Comparison of ENCODE assay signal across 4 fruit fly cellular contexts in genomic region chr2L:15746600-15747393, dm6.
TF ChIP-seq lines count a peak whose summit lies in the region.

No protein-coding gene starts in this region.

TF ChIP-seq in whole organism, adult, 20 proteins besides CTCF, POLR2A, EP300 and RAD21 (continued from another document):
- TF ChIP-seq Mnt (GFP tag; optimal IDR thresholded peaks at IDR 0.05; lab: Kevin White, UChicago) (peak; percentile 9), CG7101 (tag; optimal IDR thresholded peaks at IDR 0.05; lab: Kevin White, UChicago) (peak; percentile 88)

TF ChIP-seq in whole organism, embryonic, 481 proteins besides CTCF, POLR2A, EP300 and RAD21 (continued from another document and continues in another):
- TF ChIP-seq CHES-1-like (GFP tag; optimal IDR thresholded peaks at IDR 0.05; lab: Kevin White, UChicago) (peak; percentile 7), eve (GFP tag; optimal IDR thresholded peaks at IDR 0.05; lab: Kevin White, UChicago) (no peak), CG7372 (GFP tag; IDR thresholded peaks at IDR 0.05; lab: Robert Waterston, UW) (peak; percentile 69), dati (GFP tag; IDR thresholded peaks at IDR 0.05; lab: Robert Waterston, UW) (0 out of 2 replicates have a peak, but pooled peaks have one; percentile 25), CG17612 (GFP tag; IDR thresholded peaks at IDR 0.05; lab: Robert Waterston, UW) (no peak), CG12659 (GFP tag; optimal IDR thresholded peaks at IDR 0.05; lab: Kevin White, UChicago) (peak; percentile 96), cwo (GFP tag; optimal IDR thresholded peaks at IDR 0.05; lab: Kevin White, UChicago) (peak; percentile 79), CG16815 (GFP tag; optimal IDR thresholded peaks at IDR 0.05; lab: Kevin White, UChicago) (peak; percentile 85), Bteb2 (GFP tag; optimal IDR thresholded peaks at IDR 0.05; lab: Kevin White, UChicago) (peak; percentile 5), crp (GFP tag; optimal IDR thresholded peaks at IDR 0.05; lab: Kevin White, UChicago) (peak; percentile 70 to 89), CG3838 (GFP tag; optimal IDR thresholded peaks at IDR 0.05; lab: Kevin White, UChicago) (peak; percentile 33), Myb (GFP tag; optimal IDR thresholded peaks at IDR 0.05; lab: Kevin White, UChicago) (no peak), E2f1 (GFP tag; IDR thresholded peaks at IDR 0.05; lab: Robert Waterston, UW) (peak; percentile 39; the same call in 1 of the 2 replicates), tx (GFP tag; optimal IDR thresholded peaks at IDR 0.05; lab: Kevin White, UChicago) (no peak), Drgx (GFP tag; IDR thresholded peaks at IDR 0.05; lab: Robert Waterston, UW) (peak; percentile 69), CG31441 (GFP tag; IDR thresholded peaks at IDR 0.05; lab: Robert Waterston, UW) (peak; percentile 98), ase (GFP tag; IDR thresholded peaks at IDR 0.05; lab: Robert Waterston, UW) (peak; percentile 78; the same call in 2 of the 3 replicates), CG9727 (GFP tag; optimal IDR thresholded peaks at IDR 0.05; lab: Kevin White, UChicago) (peak; percentile 97), CG14050 (GFP tag; IDR thresholded peaks at IDR 0.05; lab: Robert Waterston, UW) (peak; percentile 62; the same call in 2 of the 3 replicates), CG11456 (GFP tag; IDR thresholded peaks at IDR 0.05; lab: Robert Waterston, UW) (peak; percentile 73; the same call in 2 of the 3 replicates), Meics (GFP tag; optimal IDR thresholded peaks at IDR 0.05; lab: Kevin White, UChicago) (peak; percentile 94), p53 (GFP tag; optimal IDR thresholded peaks at IDR 0.05; lab: Kevin White, UChicago) (no peak), ato (GFP tag; IDR thresholded peaks at IDR 0.05; lab: Robert Waterston, UW; ENCODE audit: partially characterized antibody) (no peak), CG31365 (tag; optimal IDR thresholded peaks at IDR 0.05; lab: Kevin White, UChicago) (no peak), HmgZ (tag; optimal IDR thresholded peaks at IDR 0.05; lab: Kevin White, UChicago) (peak; percentile 43), Oaz (GFP tag; IDR thresholded peaks at IDR 0.05; lab: Robert Waterston, UW) (peak; percentile 45; the same call in 1 of the 2 replicates), Gug (GFP tag; IDR thresholded peaks at IDR 0.05; lab: Robert Waterston, UW) (peak; percentile 28; the same call in 1 of the 4 replicates), kni (GFP tag; optimal IDR thresholded peaks at IDR 0.05; lab: Kevin White, UChicago) (no peak), NC2β (GFP tag; optimal IDR thresholded peaks at IDR 0.05; lab: Kevin White, UChicago) (no peak), Oli (tag; optimal IDR thresholded peaks at IDR 0.05; lab: Kevin White, UChicago) (peak; percentile 93), CG2889 (GFP tag; IDR thresholded peaks at IDR 0.05; lab: Robert Waterston, UW) (peak; percentile 64; the same call in 2 of the 3 replicates), mam (GFP tag; optimal IDR thresholded peaks at IDR 0.05; lab: Kevin White, UChicago) (peak; percentile 17), Hey (tag; optimal IDR thresholded peaks at IDR 0.05; lab: Kevin White, UChicago) (no peak), CG4707 (GFP tag; optimal IDR thresholded peaks at IDR 0.05; lab: Kevin White, UChicago) (no peak), Xbp1 (GFP tag; optimal IDR thresholded peaks at IDR 0.05; lab: Kevin White, UChicago) (peak; percentile 87), HmgD (GFP tag; optimal IDR thresholded peaks at IDR 0.05; lab: Kevin White, UChicago) (no peak), CG10147 (GFP tag; optimal IDR thresholded peaks at IDR 0.05; lab: Kevin White, UChicago) (peak; percentile 91), CG3726 (GFP tag; IDR thresholded peaks at IDR 0.05; lab: Robert Waterston, UW) (peak; percentile 65; the same call in 1 of the 3 replicates), Fer3 (tag; optimal IDR thresholded peaks at IDR 0.05; lab: Kevin White, UChicago) (peak; percentile 84), CG8478 (optimal IDR thresholded peaks at IDR 0.05; lab: Kevin White, UChicago) (no peak), CG13123 (GFP tag; optimal IDR thresholded peaks at IDR 0.05; lab: Kevin White, UChicago) (peak; percentile 77)

TF ChIP-seq in whole organism, prepupa, 60 proteins besides CTCF, POLR2A, EP300 and RAD21 (continued from another document):
- TF ChIP-seq lz (GFP tag; optimal IDR thresholded peaks at IDR 0.05; lab: Kevin White, UChicago) (peak; percentile 63), Met (GFP tag; optimal IDR thresholded peaks at IDR 0.05; lab: Kevin White, UChicago) (peak; percentile 70), Hr38 (GFP tag; optimal IDR thresholded peaks at IDR 0.05; lab: Kevin White, UChicago) (no peak), fkh (GFP tag; optimal IDR thresholded peaks at IDR 0.05; lab: Kevin White, UChicago) (peak; percentile 70), Ets21C (GFP tag; optimal IDR thresholded peaks at IDR 0.05; lab: Kevin White, UChicago) (peak; percentile 39), CG6163 (GFP tag; IDR thresholded peaks at IDR 0.05; lab: Robert Waterston, UW) (peak; percentile 75; the same call in 2 of the 3 replicates), eg (GFP tag; IDR thresholded peaks at IDR 0.05; lab: Robert Waterston, UW) (no peak; the same call in 1 of the 3 replicates), svp (GFP tag; lab: Kevin White, UChicago) (peak; percentile 78), Hr4 (GFP tag; optimal IDR thresholded peaks at IDR 0.05; lab: Kevin White, UChicago) (peak; percentile 47), Hr39 (GFP tag; optimal IDR thresholded peaks at IDR 0.05; lab: Kevin White, UChicago) (peak; percentile 53), spab (GFP tag; optimal IDR thresholded peaks at IDR 0.05; lab: Kevin White, UChicago) (peak; percentile 70), CG11294 (GFP tag; IDR thresholded peaks at IDR 0.05; lab: Robert Waterston, UW) (no peak), CG3919 (GFP tag; optimal IDR thresholded peaks at IDR 0.05; lab: Kevin White, UChicago) (peak; percentile 84), CG8319 (GFP tag; optimal IDR thresholded peaks at IDR 0.05; lab: Kevin White, UChicago) (peak; percentile 79), Gug (GFP tag; IDR thresholded peaks at IDR 0.05; lab: Robert Waterston, UW) (peak; percentile 36; the same call in 1 of the 2 replicates), fd59A (GFP tag; optimal IDR thresholded peaks at IDR 0.05; lab: Kevin White, UChicago) (peak; percentile 55), CG3032 (tag; optimal IDR thresholded peaks at IDR 0.05; lab: Kevin White, UChicago) (peak; percentile 92), CG32006 (GFP tag; optimal IDR thresholded peaks at IDR 0.05; lab: Kevin White, UChicago) (peak; percentile 92), CG11902 (GFP tag; optimal IDR thresholded peaks at IDR 0.05; lab: Kevin White, UChicago) (peak; percentile 74), acj6 (GFP tag; optimal IDR thresholded peaks at IDR 0.05; lab: Kevin White, UChicago) (peak; percentile 83), CG8119 (GFP tag; IDR thresholded peaks at IDR 0.05; lab: Robert Waterston, UW) (peak; percentile 89), dac (GFP tag; optimal IDR thresholded peaks at IDR 0.05; lab: Kevin White, UChicago) (peak; percentile 71), Eip93F (GFP tag; optimal IDR thresholded peaks at IDR 0.05; lab: Kevin White, UChicago) (no peak), Eip78C (GFP tag; lab: Kevin White, UChicago) (peak; percentile 89), Sox15 (GFP tag; optimal IDR thresholded peaks at IDR 0.05; lab: Kevin White, UChicago) (peak; percentile 81), net (GFP tag; optimal IDR thresholded peaks at IDR 0.05; lab: Kevin White, UChicago) (peak; percentile 66), Smox (GFP tag; optimal IDR thresholded peaks at IDR 0.05; lab: Kevin White, UChicago) (peak; percentile 66), CG6808 (GFP tag; optimal IDR thresholded peaks at IDR 0.05; lab: Kevin White, UChicago) (no peak), CG6854 (GFP tag; optimal IDR thresholded peaks at IDR 0.05; lab: Kevin White, UChicago) (peak; percentile 49), esn (GFP tag; optimal IDR thresholded peaks at IDR 0.05; lab: Kevin White, UChicago) (peak; percentile 82), ss (GFP tag; optimal IDR thresholded peaks at IDR 0.05; lab: Kevin White, UChicago) (peak in 1 of 2 experiments; percentile 87), fd85E (GFP tag; optimal IDR thresholded peaks at IDR 0.05; lab: Kevin White, UChicago) (no peak), CG4318 (GFP tag; optimal IDR thresholded peaks at IDR 0.05; lab: Kevin White, UChicago) (peak; percentile 86), CG6792 (GFP tag; optimal IDR thresholded peaks at IDR 0.05; lab: Kevin White, UChicago) (peak; percentile 77), Eip75B (GFP tag; optimal IDR thresholded peaks at IDR 0.05; lab: Kevin White, UChicago) (peak; percentile 53), salr (GFP tag; optimal IDR thresholded peaks at IDR 0.05; lab: Kevin White, UChicago) (peak in 1 of 2 experiments; percentile 87), CG8632 (GFP tag; optimal IDR thresholded peaks at IDR 0.05; lab: Kevin White, UChicago) (peak; percentile 86), OdsH (GFP tag; optimal IDR thresholded peaks at IDR 0.05; lab: Kevin White, UChicago) (peak; percentile 86), CG6276 (GFP tag; optimal IDR thresholded peaks at IDR 0.05; lab: Kevin White, UChicago) (no peak), CG31627 (GFP tag; optimal IDR thresholded peaks at IDR 0.05; lab: Kevin White, UChicago) (peak; percentile 58), dsx (GFP tag; optimal IDR thresholded peaks at IDR 0.05; lab: Kevin White, UChicago; ENCODE audit: poor library complexity, severe bottlenecking) (peak; percentile 99)
TF ChIP-seq in whole organism, prepupa: peak in this region for 50.

TF ChIP-seq in whole organism, wandering third instar larva, 38 proteins besides CTCF, POLR2A, EP300 and RAD21 (continued from another document):
- TF ChIP-seq rgr (GFP tag; optimal IDR thresholded peaks at IDR 0.05; lab: Kevin White, UChicago), result peak; percentile 82
- TF ChIP-seq pan (optimal IDR thresholded peaks at IDR 0.05; lab: Kevin White, UChicago), result no peak
- peak; percentile 10 for TF ChIP-seq dsf (GFP tag; optimal IDR thresholded peaks at IDR 0.05; lab: Kevin White, UChicago; ENCODE audit: borderline replicate concordance)
- no peak for TF ChIP-seq Hr78 (GFP tag; optimal IDR thresholded peaks at IDR 0.05; lab: Kevin White, UChicago)
- no peak for TF ChIP-seq dl (GFP tag; optimal IDR thresholded peaks at IDR 0.05; lab: Kevin White, UChicago; ENCODE audit: insufficient read depth in 1 of 2, partially characterized antibody in 2 of 2)
- peak; percentile 24 for TF ChIP-seq Jra (GFP tag; optimal IDR thresholded peaks at IDR 0.05; lab: Kevin White, UChicago)
- TF ChIP-seq Dfd (GFP tag; optimal IDR thresholded peaks at IDR 0.05; lab: Kevin White, UChicago), result no peak
- TF ChIP-seq CG32264 (GFP tag; optimal IDR thresholded peaks at IDR 0.05; lab: Kevin White, UChicago), result no peak
- TF ChIP-seq CrebA (GFP tag; optimal IDR thresholded peaks at IDR 0.05; lab: Kevin White, UChicago; ENCODE audit: borderline replicate concordance), result no peak
- no peak for TF ChIP-seq sage (GFP tag; optimal IDR thresholded peaks at IDR 0.05; lab: Kevin White, UChicago)
- TF ChIP-seq Vsx2 (GFP tag; optimal IDR thresholded peaks at IDR 0.05; lab: Kevin White, UChicago; ENCODE audit: partially characterized antibody), result no peak
- peak; percentile 80 for TF ChIP-seq CG9705 (GFP tag; optimal IDR thresholded peaks at IDR 0.05; lab: Kevin White, UChicago)
- TF ChIP-seq psq (GFP tag; optimal IDR thresholded peaks at IDR 0.05; lab: Kevin White, UChicago), result peak; percentile 79
- TF ChIP-seq lola (GFP tag; optimal IDR thresholded peaks at IDR 0.05; lab: Kevin White, UChicago), result no peak
- no peak for TF ChIP-seq Rel (GFP tag; optimal IDR thresholded peaks at IDR 0.05; lab: Kevin White, UChicago)
- TF ChIP-seq Rel (tag; optimal IDR thresholded peaks at IDR 0.05; lab: Kevin White, UChicago), result peak; percentile 64
